Worm (Caenorhabditis elegans) whole organism, young adult: Measurements from ENCODE around the gene F23B2.7.

ENCODE experiments used
- B0019.2 ChIP-seq: fragments of 200-800 bp; sonication (Bioruptor generic); conservative IDR thresholded peaks from 2 replicates; pipeline ENCODE4 v1.3.6; 2022; ENCODE audit warnings: missing genetic modification reagents, missing genetic modification characterization, missing compliant biosample characterization
- B0035.1 ChIP-seq: sonication (generic microtip); optimal IDR thresholded peaks from 2 replicates; lab custom pipeline; 2016; ENCODE audit warnings: missing genetic modification characterization, mild to moderate bottlenecking, missing compliant biosample characterization, missing genotype, missing genetic modification reagents
- C17E4.6 ChIP-seq: fragments of 200-800 bp; sonication (Bioruptor generic); IDR thresholded peaks from 2 replicates; pipeline ENCODE4 v1.3.6; 2022; ENCODE audit warnings: missing genetic modification reagents, missing genetic modification characterization, missing compliant biosample characterization
- D2030.7 ChIP-seq: fragments of 200-800 bp; sonication (Bioruptor generic); IDR thresholded peaks from 2 replicates; pipeline ENCODE4 v1.3.6; 2022; ENCODE audit warnings: missing genetic modification reagents, missing genetic modification characterization, missing compliant biosample characterization
- F22D6.2 ChIP-seq: sonication (generic microtip); optimal IDR thresholded peaks from 2 replicates; lab custom pipeline; 2016; ENCODE audit warnings: mild to moderate bottlenecking, missing genetic modification characterization, missing compliant biosample characterization
- F49E8.2 ChIP-seq: sonication (generic microtip); optimal IDR thresholded peaks from 3 replicates; lab custom pipeline; 2017; ENCODE audit warnings: missing genetic modification characterization, mild to moderate bottlenecking, missing compliant biosample characterization, antibody characterized with exemption, moderate library complexity; ENCODE audit not compliant: insufficient read depth
- K11D2.4 ChIP-seq: fragments of 200-800 bp; sonication (Bioruptor generic); IDR thresholded peaks from 2 replicates; pipeline ENCODE4 v1.3.6; 2022; ENCODE audit warnings: missing genetic modification reagents, missing genetic modification characterization, missing compliant biosample characterization
- T07F8.4 ChIP-seq: sonication (generic microtip); optimal IDR thresholded peaks from 2 replicates; lab custom pipeline; 2016; ENCODE audit warnings: mild to moderate bottlenecking, missing genetic modification characterization, moderate library complexity, missing compliant biosample characterization
- Y53F4B.3 ChIP-seq: fragments of 200-800 bp; sonication (Bioruptor generic); IDR thresholded peaks from 2 replicates; pipeline ENCODE4 v1.3.6; 2022; ENCODE audit warnings: missing genetic modification reagents, missing genetic modification characterization, missing compliant biosample characterization
- Y53G8AR.9 ChIP-seq: fragments of 200-800 bp; sonication (Bioruptor generic); conservative IDR thresholded peaks from 2 replicates; pipeline ENCODE4 v1.3.6; 2022; ENCODE audit warnings: missing genetic modification reagents, missing genetic modification characterization, missing compliant biosample characterization
- Y56A3A.18 ChIP-seq: fragments of 200-800 bp; sonication (Bioruptor generic); IDR thresholded peaks from 2 replicates; pipeline ENCODE4 v1.3.6; 2022; ENCODE audit warnings: missing genetic modification reagents, missing genetic modification characterization, missing compliant biosample characterization
- Y95B8A.8 ChIP-seq: fragments of 200-800 bp; sonication (Bioruptor generic); IDR thresholded peaks from 2 replicates; pipeline ENCODE4 v1.3.6; 2022; ENCODE audit warnings: missing genetic modification reagents, missing genetic modification characterization, missing compliant biosample characterization
- attf-3 ChIP-seq: fragments of 200-800 bp; sonication (Bioruptor generic); conservative IDR thresholded peaks from 2 replicates; pipeline ENCODE4 v1.3.6; 2022; ENCODE audit warnings: missing genetic modification reagents, missing genetic modification characterization, missing compliant biosample characterization
- cebp-2 ChIP-seq: fragments of 200-800 bp; sonication (Bioruptor generic); IDR thresholded peaks from 2 replicates; pipeline ENCODE4 v1.3.6; 2022; ENCODE audit warnings: missing genetic modification characterization, missing compliant biosample characterization
- ceh-100 ChIP-seq: fragments of 200-800 bp; sonication (Bioruptor generic); IDR thresholded peaks from 2 replicates; pipeline ENCODE4 v1.3.6; 2022; ENCODE audit warnings: missing genetic modification reagents, missing genetic modification characterization, missing compliant biosample characterization
- ceh-27 ChIP-seq: fragments of 200-800 bp; sonication (Bioruptor generic); optimal IDR thresholded peaks from 2 replicates; lab custom pipeline; 2018; ENCODE audit warnings: mild to moderate bottlenecking, missing genetic modification characterization, moderate library complexity, missing compliant biosample characterization
- ceh-40 ChIP-seq: fragments of 200-800 bp; sonication (Bioruptor generic); IDR thresholded peaks from 2 replicates; pipeline ENCODE4 v1.3.6; 2022; ENCODE audit warnings: missing genetic modification characterization, missing compliant biosample characterization
- dpff-1 ChIP-seq: sonication (generic microtip); optimal IDR thresholded peaks from 2 replicates; lab custom pipeline; 2017; ENCODE audit warnings: mild to moderate bottlenecking, missing genetic modification characterization, missing compliant biosample characterization
- egl-18 ChIP-seq: fragments of 200-800 bp; sonication (Bioruptor generic); IDR thresholded peaks from 2 replicates; pipeline ENCODE4 v1.3.6; 2022; ENCODE audit warnings: missing genetic modification reagents, missing genetic modification characterization, missing compliant biosample characterization
- egl-44 ChIP-seq: fragments of 200-800 bp; sonication (Bioruptor generic); IDR thresholded peaks from 2 replicates; pipeline ENCODE4 v1.3.6; 2022; ENCODE audit warnings: missing genetic modification reagents, missing genetic modification characterization, missing compliant biosample characterization
- egrh-3 ChIP-seq: fragments of 200-800 bp; sonication (Bioruptor generic); IDR thresholded peaks from 2 replicates; pipeline ENCODE4 v1.3.6; 2022; ENCODE audit warnings: missing genetic modification reagents, missing genetic modification characterization, missing compliant biosample characterization
- him-1 ChIP-seq: sonication (generic microtip); optimal IDR thresholded peaks from 2 replicates; lab custom pipeline; 2016; ENCODE audit warnings: missing genotype, missing genetic modification reagents, missing genetic modification characterization, missing compliant biosample characterization
- hmg-1.2 ChIP-seq: fragments of 200-800 bp; sonication (Bioruptor generic); IDR thresholded peaks from 2 replicates; pipeline ENCODE4 v1.3.6; 2022; ENCODE audit warnings: missing genetic modification reagents, missing genetic modification characterization, missing compliant biosample characterization
- hrde-1 ChIP-seq: sonication (generic microtip); optimal IDR thresholded peaks from 2 replicates; lab custom pipeline; 2016; ENCODE audit warnings: missing genetic modification characterization, mild to moderate bottlenecking, missing compliant biosample characterization, moderate library complexity, missing genotype, missing genetic modification reagents, borderline replicate concordance
- hsf-1 ChIP-seq: fragments of 200-800 bp; sonication (Bioruptor generic); IDR thresholded peaks from 2 replicates; pipeline ENCODE4 v1.3.6; 2022; ENCODE audit warnings: missing genetic modification reagents, missing genetic modification characterization, missing compliant biosample characterization
- let-526 ChIP-seq: fragments of 200-800 bp; sonication (Bioruptor generic); IDR thresholded peaks from 2 replicates; pipeline ENCODE4 v1.3.6; 2022; ENCODE audit warnings: missing genetic modification reagents, missing genetic modification characterization, missing compliant biosample characterization
- lin-26 ChIP-seq: fragments of 200-800 bp; sonication (Bioruptor generic); IDR thresholded peaks from 2 replicates; pipeline ENCODE4 v1.3.6; 2022; ENCODE audit warnings: missing genetic modification reagents, missing genetic modification characterization, missing compliant biosample characterization
- lin-40 ChIP-seq: sonication (generic microtip); optimal IDR thresholded peaks from 2 replicates; lab custom pipeline; 2016; ENCODE audit warnings: missing genetic modification characterization, mild to moderate bottlenecking, missing compliant biosample characterization, missing genotype, missing genetic modification reagents
- lir-1 ChIP-seq: fragments of 200-800 bp; sonication (Bioruptor generic); conservative IDR thresholded peaks from 2 replicates; pipeline ENCODE4 v1.3.6; 2022; ENCODE audit warnings: missing genetic modification reagents, missing genetic modification characterization, missing compliant biosample characterization
- lsl-1 ChIP-seq: fragments of 200-800 bp; sonication (Bioruptor generic); optimal IDR thresholded peaks from 2 replicates; lab custom pipeline; 2018; ENCODE audit warnings: mild to moderate bottlenecking, missing genetic modification characterization, moderate library complexity, missing compliant biosample characterization
- madf-10 ChIP-seq: sonication (generic microtip); optimal IDR thresholded peaks from 2 replicates; lab custom pipeline; 2016; ENCODE audit warnings: mild to moderate bottlenecking, missing genetic modification characterization, missing compliant biosample characterization
- madf-3 ChIP-seq: fragments of 200-800 bp; sonication (Bioruptor generic); IDR thresholded peaks from 2 replicates; pipeline ENCODE4 v1.3.6; 2022; ENCODE audit warnings: missing genetic modification reagents, missing genetic modification characterization, missing compliant biosample characterization
- madf-6 ChIP-seq: fragments of 200-800 bp; sonication (Bioruptor generic); IDR thresholded peaks from 2 replicates; pipeline ENCODE4 v1.3.6; 2022; ENCODE audit warnings: missing genetic modification reagents, missing genetic modification characterization, missing compliant biosample characterization
- mcd-1 ChIP-seq: fragments of 200-800 bp; sonication (Bioruptor generic); IDR thresholded peaks from 2 replicates; pipeline ENCODE4 v1.3.6; 2022; ENCODE audit warnings: missing genetic modification reagents, missing genetic modification characterization, missing compliant biosample characterization
- mel-28 ChIP-seq: sonication (generic microtip); optimal IDR thresholded peaks from 2 replicates; lab custom pipeline; 2016; ENCODE audit warnings: borderline replicate concordance, mild to moderate bottlenecking, missing genetic modification characterization, missing compliant biosample characterization
- nfya-1 ChIP-seq: sonication (generic microtip); optimal IDR thresholded peaks from 2 replicates; lab custom pipeline; 2017; ENCODE audit warnings: antibody characterized with exemption, missing compliant biosample characterization, missing genetic modification characterization, borderline replicate concordance; ENCODE audit not compliant: insufficient read depth
- nfya-2 ChIP-seq: fragments of 200-800 bp; sonication (Bioruptor generic); IDR thresholded peaks from 2 replicates; pipeline ENCODE4 v1.3.6; 2022; ENCODE audit warnings: missing genetic modification reagents, missing genetic modification characterization, missing compliant biosample characterization
- nfyb-1 ChIP-seq: fragments of 200-800 bp; sonication (Bioruptor generic); IDR thresholded peaks from 2 replicates; pipeline ENCODE4 v1.3.6; 2022; ENCODE audit warnings: missing genetic modification reagents, missing genetic modification characterization, missing compliant biosample characterization
- repo-1 ChIP-seq: sonication (generic microtip); optimal IDR thresholded peaks from 2 replicates; lab custom pipeline; 2017; ENCODE audit warnings: mild to moderate bottlenecking, missing genetic modification characterization, missing compliant biosample characterization
- sea-2 ChIP-seq: fragments of 200-800 bp; sonication (Bioruptor generic); IDR thresholded peaks from 2 replicates; pipeline ENCODE4 v1.3.6; 2022; ENCODE audit warnings: missing genetic modification characterization, missing compliant biosample characterization
- tbx-9 ChIP-seq: sonication (generic microtip); optimal IDR thresholded peaks from 2 replicates; lab custom pipeline; 2016; ENCODE audit warnings: borderline replicate concordance, missing genetic modification characterization, inconsistent platforms, missing compliant biosample characterization
- unc-130 ChIP-seq: sonication (generic microtip); optimal IDR thresholded peaks from 2 replicates; lab custom pipeline; 2016; ENCODE audit warnings: missing genetic modification reagents, missing genetic modification characterization, missing compliant biosample characterization
- xnd-1 ChIP-seq: sonication (generic microtip); optimal IDR thresholded peaks from 2 replicates; lab custom pipeline; 2016; ENCODE audit warnings: missing genotype, missing genetic modification reagents, missing genetic modification characterization, missing compliant biosample characterization
- ztf-25 ChIP-seq: fragments of 200-800 bp; sonication (Bioruptor generic); IDR thresholded peaks from 2 replicates; pipeline ENCODE4 v1.3.6; 2022; ENCODE audit warnings: missing genetic modification reagents, missing genetic modification characterization, missing compliant biosample characterization

The F23B2.7 gene

DNA sequence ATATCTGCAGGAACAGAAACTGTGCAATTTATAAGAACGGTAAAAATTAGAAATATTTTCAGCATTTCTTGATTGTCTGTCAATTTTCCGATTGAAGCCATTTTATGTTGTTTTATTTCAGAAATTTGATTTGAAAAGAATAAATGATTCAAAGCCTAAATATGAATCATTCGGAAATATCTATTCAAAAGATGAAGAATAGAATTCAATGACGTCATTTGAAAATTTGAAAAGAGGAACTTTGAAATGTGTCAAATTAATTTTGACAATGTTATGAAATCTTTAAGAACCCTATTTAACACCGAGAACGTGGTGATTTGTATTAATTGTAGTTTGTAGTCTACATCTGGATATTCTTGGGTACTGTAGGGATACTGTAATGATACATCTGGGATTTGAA lies 42.2 kb downstream of the F23B2.7 start, which contains the start of gene C46C2.5:
TSS of gene C46C2.5 (minus strand) at position 101 of the 400 bp plus-strand sequence.
- no peak for TF ChIP-seq D2030.7 (GFP tag; lab: Robert Waterston, UW)
- TF ChIP-seq madf-10 (tag; lab: Kevin White, UChicago), result no peak
- no peak for TF ChIP-seq F22D6.2
- TF ChIP-seq tbx-9 (tag; lab: Kevin White, UChicago), result no peak
- no peak for TF ChIP-seq mel-28 (tag; lab: Kevin White, UChicago)
- TF ChIP-seq madf-6, result no peak
- no peak for TF ChIP-seq him-1 (tag; lab: Kevin White, UChicago)
- no peak for TF ChIP-seq dpff-1
- no peak for TF ChIP-seq T07F8.4 (tag; lab: Kevin White, UChicago)
- no peak for TF ChIP-seq B0035.1 (tag; lab: Kevin White, UChicago)
- no peak for TF ChIP-seq nfya-1 (tag; lab: Kevin White, UChicago)

DNA sequence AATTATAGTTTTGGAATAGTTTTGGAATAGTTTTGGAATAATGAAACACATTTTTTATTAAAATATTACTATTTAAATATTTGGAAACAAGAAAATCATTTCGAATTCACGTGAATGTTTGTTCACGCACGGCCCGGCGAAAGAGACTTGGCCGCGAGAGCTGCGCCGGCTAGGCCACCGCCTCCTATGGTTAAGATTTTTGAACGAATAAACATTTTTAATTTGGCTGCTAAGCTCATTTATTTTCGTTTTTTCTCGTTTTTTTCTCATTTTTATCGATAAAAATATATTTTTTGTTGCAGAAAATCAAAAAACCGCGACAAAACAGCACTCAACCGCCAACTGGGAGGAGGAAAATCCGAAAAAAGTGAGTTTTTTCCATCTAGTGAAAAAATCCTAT lies 44.2 kb downstream of the F23B2.7 start, which contains the start of gene C46C2.7:
TSS of gene C46C2.7 (plus strand) at position 301 of the 400 bp plus-strand sequence.
- peak; percentile 86 for TF ChIP-seq hmg-1.2 (GFP tag; lab: Robert Waterston, UW)
- TF ChIP-seq, all 124 proteins: peak for 1; not testable (repeated sequence) for 123

DNA sequence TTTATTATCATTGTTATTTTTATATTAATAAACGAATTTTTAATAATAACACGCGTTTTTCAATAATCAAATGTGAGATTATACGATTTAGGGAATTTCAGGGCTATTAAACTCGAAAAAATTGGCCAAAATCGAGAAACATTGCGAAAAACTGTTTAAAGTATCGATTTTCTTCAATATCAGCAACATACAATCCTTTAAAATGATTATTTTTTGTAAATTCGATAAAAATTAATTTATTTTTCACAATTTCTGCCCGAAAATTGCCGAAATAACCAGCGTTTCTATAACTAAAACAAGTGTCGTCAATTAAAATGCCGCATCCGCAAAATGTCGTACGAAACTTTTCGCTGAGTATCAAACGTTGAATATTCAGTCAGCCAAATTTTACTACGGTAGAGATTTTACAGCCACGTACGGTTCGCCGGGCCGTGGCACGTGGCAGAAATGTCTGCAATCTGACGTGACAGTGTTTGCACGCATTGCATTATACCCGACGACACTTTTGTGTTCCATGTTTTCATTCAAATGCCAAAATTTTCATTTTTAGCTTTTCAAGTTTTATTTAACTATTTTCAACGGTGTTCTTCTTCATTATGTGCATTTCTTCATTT lies 45.9 kb downstream of the F23B2.7 start:
- TF ChIP-seq D2030.7 (GFP tag; lab: Robert Waterston, UW) (peak; percentile 100), nfyb-1 (GFP tag; lab: Robert Waterston, UW) (peak; percentile 99), attf-3 (peak; percentile 95), Y53G8AR.9 (GFP tag; lab: Robert Waterston, UW) (peak; percentile 99), ztf-25 (GFP tag; lab: Robert Waterston, UW) (peak; percentile 99), K11D2.4 (GFP tag; lab: Robert Waterston, UW) (peak; percentile 95), repo-1 (tag; lab: Kevin White, UChicago) (peak; percentile 27), hsf-1 (GFP tag; lab: Robert Waterston, UW) (peak; percentile 96), sea-2 (GFP tag; lab: Robert Waterston, UW) (peak; percentile 98), mcd-1 (GFP tag; lab: Robert Waterston, UW) (peak; percentile 98), Y56A3A.18 (GFP tag; lab: Robert Waterston, UW) (peak; percentile 97), ceh-40 (GFP tag; lab: Robert Waterston, UW) (peak; percentile 90), ceh-100 (GFP tag; lab: Robert Waterston, UW) (peak; percentile 93), lir-1 (GFP tag; lab: Robert Waterston, UW) (peak; percentile 97), madf-3 (GFP tag; lab: Robert Waterston, UW) (peak; percentile 98), egl-44 (GFP tag; lab: Robert Waterston, UW) (peak; percentile 97), xnd-1 (tag; lab: Kevin White, UChicago) (peak; percentile 86), lin-40 (tag; lab: Kevin White, UChicago) (peak; percentile 32), F49E8.2 (tag; lab: Kevin White, UChicago) (peak; percentile 28), Y95B8A.8 (GFP tag; lab: Robert Waterston, UW) (peak; percentile 100), cebp-2 (peak; percentile 95), hrde-1 (peak; percentile 24), Y53F4B.3 (GFP tag; lab: Robert Waterston, UW) (peak; percentile 95), B0019.2 (GFP tag; lab: Robert Waterston, UW) (peak; percentile 100), ceh-27 (GFP tag; lab: Kevin White, UChicago) (peak; percentile 16), nfya-2 (GFP tag; lab: Robert Waterston, UW) (0 out of 2 replicates have a peak, but pooled peaks have one; percentile 81), let-526 (GFP tag; lab: Robert Waterston, UW) (peak; percentile 94), egrh-3 (GFP tag; lab: Robert Waterston, UW) (peak; percentile 82), C17E4.6 (GFP tag; lab: Robert Waterston, UW) (peak; percentile 100), egl-18 (peak; percentile 96), unc-130 (GFP tag; lab: Kevin White, UChicago) (peak; percentile 56), lsl-1 (GFP tag; lab: Kevin White, UChicago) (peak; percentile 85), lin-26 (GFP tag; lab: Robert Waterston, UW) (peak; percentile 98)
